Worm (Caenorhabditis elegans): ENCODE data around the gene F02D8.1.

DNA sequence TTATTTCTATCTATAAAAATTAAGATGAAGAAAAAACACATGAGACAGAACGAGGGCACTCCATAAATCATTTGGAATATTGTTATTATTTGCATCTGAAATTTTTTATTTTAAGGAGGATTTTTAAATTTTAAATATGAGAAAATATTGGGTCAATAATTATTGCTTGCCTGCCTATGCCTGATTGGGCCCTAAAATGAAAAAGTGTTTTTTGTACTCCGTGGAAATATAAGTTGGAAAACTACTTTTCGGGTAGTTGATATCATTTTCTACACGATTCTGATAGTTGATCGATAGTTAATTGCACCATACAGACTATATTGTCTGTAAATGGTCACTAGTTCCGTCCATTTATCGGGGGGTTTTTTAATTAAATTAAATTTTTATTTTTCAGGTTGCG, 50.3 kb downstream of the F02D8.1 start, which contains the start of gene srg-55:
- no peak for TF ChIP-seq dao-5 (tag; optimal IDR thresholded peaks at IDR 0.05)
- TF ChIP-seq him-1 (tag; optimal IDR thresholded peaks at IDR 0.05) = no peak
- no peak for TF ChIP-seq W03F9.2 (tag; optimal IDR thresholded peaks at IDR 0.05)

Data from whole organism, L4/young adult.